Fruit fly (Drosophila melanogaster): Measurements from ENCODE around the gene PIG-U.

DNA sequence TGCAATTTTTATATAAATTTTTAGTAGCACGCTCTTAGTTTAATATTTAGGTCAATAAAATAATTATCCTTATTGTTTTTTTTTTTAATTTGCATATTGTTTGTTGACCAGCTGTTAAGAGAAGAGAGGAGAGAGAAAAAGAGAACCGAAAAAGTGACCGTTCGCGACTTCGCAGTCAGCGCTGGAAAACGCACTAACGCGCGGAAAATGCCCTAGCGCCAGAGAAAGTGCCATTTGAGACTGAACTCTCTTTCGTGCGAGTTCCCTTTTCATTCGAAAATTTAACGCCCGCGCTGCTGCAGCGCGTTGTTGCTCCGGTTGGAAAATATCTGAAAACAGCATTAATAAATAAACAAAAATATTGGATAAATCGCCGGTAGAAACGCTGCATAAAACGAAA lies 28.2 kb downstream of the PIG-U start:
- TF ChIP-seq h (optimal IDR thresholded peaks at IDR 0.05) (no peak), psq (optimal IDR thresholded peaks at IDR 0.05) (no peak), insv (optimal IDR thresholded peaks at IDR 0.05) (no peak), Myc (optimal IDR thresholded peaks at IDR 0.05) (no peak), ttk (optimal IDR thresholded peaks at IDR 0.05) (no peak)
